Fruit fly (Drosophila melanogaster) whole organism, embryonic: Measurements from ENCODE around the gene CG42486.

Source experiments
- Aef1 ChIP-seq: fragments of 200-800 bp; sonication (Bioruptor generic); IDR thresholded peaks from 3 replicates; pipeline ENCODE4 v1.3.6; 2022; ENCODE audit warnings: missing biosample characterization, missing genetic modification characterization
- Atf3 ChIP-seq: fragments of 200-800 bp; sonication (Bioruptor generic); optimal IDR thresholded peaks from 3 replicates; lab custom pipeline; 2016; ENCODE audit warnings: missing biosample characterization, missing genetic modification characterization
- Awh ChIP-seq: fragments of 200-800 bp; sonication (Bioruptor generic); IDR thresholded peaks from 2 replicates; pipeline ENCODE4, ENCODE4 v1.3.6; 2022; ENCODE audit warnings: missing biosample characterization, missing genetic modification characterization
- CG10543 ChIP-seq: fragments of 200-800 bp; sonication (Bioruptor generic); optimal IDR thresholded peaks from 3 replicates; lab custom pipeline; 2017; ENCODE audit warnings: missing biosample characterization, mild to moderate bottlenecking, missing genetic modification characterization, moderate library complexity
- CG10979 ChIP-seq: fragments of 200-800 bp; sonication (Bioruptor generic); optimal IDR thresholded peaks from 2 replicates; lab custom pipeline; 2018; ENCODE audit warnings: missing biosample characterization, mild to moderate bottlenecking, missing genetic modification characterization, moderate library complexity
- CG11398 ChIP-seq: fragments of 200-800 bp; sonication (Bioruptor generic); optimal IDR thresholded peaks from 2 replicates; lab custom pipeline; 2016; ENCODE audit warnings: missing biosample characterization, missing genetic modification characterization
- CG11504 ChIP-seq: fragments of 200-800 bp; sonication (Bioruptor generic); optimal IDR thresholded peaks from 3 replicates; lab custom pipeline; 2019; ENCODE audit warnings: missing biosample characterization, mild to moderate bottlenecking, missing genetic modification characterization, moderate library complexity
- CG13123 ChIP-seq: fragments of 200-800 bp; sonication (Bioruptor generic); optimal IDR thresholded peaks from 2 replicates; lab custom pipeline; 2016; ENCODE audit warnings: missing biosample characterization, missing genetic modification characterization
- CG13775 ChIP-seq: fragments of 200-800 bp; sonication (Bioruptor generic); optimal IDR thresholded peaks from 3 replicates; lab custom pipeline; 2017; ENCODE audit warnings: missing biosample characterization, mild to moderate bottlenecking, missing genetic modification characterization
- CG14050 ChIP-seq: fragments of 200-800 bp; sonication (Bioruptor generic); IDR thresholded peaks from 3 replicates; pipeline ENCODE4 v1.3.6; 2022; ENCODE audit warnings: missing biosample characterization, missing genetic modification characterization
- CG14667 ChIP-seq: fragments of 200-800 bp; sonication (Bioruptor generic); IDR thresholded peaks from 2 replicates; pipeline ENCODE4 v1.3.6; 2022; ENCODE audit warnings: missing biosample characterization, missing genetic modification characterization
- CG14710 ChIP-seq: fragments of 200-800 bp; sonication (Bioruptor generic); optimal IDR thresholded peaks from 3 replicates; lab custom pipeline; 2019; ENCODE audit warnings: missing biosample characterization, mild to moderate bottlenecking, missing genetic modification characterization, moderate library complexity
- CG17186 ChIP-seq: fragments of 200-800 bp; sonication (Bioruptor generic); optimal IDR thresholded peaks from 3 replicates; lab custom pipeline; 2017; ENCODE audit warnings: missing biosample characterization, missing genetic modification reagents, missing genetic modification characterization
- CG17328 ChIP-seq: fragments of 200-800 bp; sonication (Bioruptor generic); IDR thresholded peaks from 2 replicates; pipeline ENCODE4 v1.3.6; 2022; ENCODE audit warnings: missing biosample characterization, missing genetic modification characterization
- CG18764 ChIP-seq: fragments of 200-800 bp; sonication (Bioruptor generic); optimal IDR thresholded peaks from 3 replicates; lab custom pipeline; 2016; ENCODE audit warnings: missing biosample characterization, missing genetic modification characterization
- CG2202 ChIP-seq: fragments of 200-800 bp; sonication (Bioruptor generic); optimal IDR thresholded peaks from 2 replicates; lab custom pipeline; 2018; ENCODE audit warnings: missing biosample characterization, mild to moderate bottlenecking, missing genetic modification characterization
- CG3163 ChIP-seq: fragments of 200-800 bp; sonication (Bioruptor generic); optimal IDR thresholded peaks from 3 replicates; lab custom pipeline; 2016; ENCODE audit warnings: missing biosample characterization, missing genetic modification characterization
- CG4282 ChIP-seq: fragments of 200-800 bp; sonication (Bioruptor generic); optimal IDR thresholded peaks from 2 replicates; lab custom pipeline; 2016; ENCODE audit warnings: missing biosample characterization, missing genetic modification characterization
- CG6683 ChIP-seq: fragments of 200-800 bp; sonication (Bioruptor generic); optimal IDR thresholded peaks from 2 replicates; lab custom pipeline; 2017; ENCODE audit warnings: missing biosample characterization, mild to moderate bottlenecking, missing genetic modification characterization, missing genetic modification reagents
- CG7987 ChIP-seq: fragments of 200-800 bp; sonication (Bioruptor generic); optimal IDR thresholded peaks from 2 replicates; lab custom pipeline; 2018; ENCODE audit warnings: missing biosample characterization, mild to moderate bottlenecking, missing genetic modification characterization, moderate library complexity
- CG8359 ChIP-seq: fragments of 200-800 bp; sonication (Bioruptor generic); optimal IDR thresholded peaks from 2 replicates; lab custom pipeline; 2017; ENCODE audit warnings: missing biosample characterization, mild to moderate bottlenecking, missing genetic modification characterization, borderline replicate concordance
- CG8924 ChIP-seq: fragments of 200-800 bp; optimal IDR thresholded peaks from 3 replicates; lab custom pipeline; 2019; ENCODE audit warnings: missing biosample characterization, mild to moderate bottlenecking, missing genetic modification characterization, moderate library complexity
- CrebB ChIP-seq: fragments of 200-800 bp; sonication (Bioruptor generic); optimal IDR thresholded peaks from 3 replicates; lab custom pipeline; 2018; ENCODE audit warnings: missing biosample characterization, mild to moderate bottlenecking, missing genetic modification characterization
- Dll ChIP-seq: fragments of 200-800 bp; sonication (Bioruptor generic); IDR thresholded peaks from 4 replicates; pipeline ENCODE4 v1.3.6; 2022; ENCODE audit warnings: missing biosample characterization, missing genetic modification characterization; ENCODE audit not compliant: partially characterized antibody
- Dp ChIP-seq: fragments of 200-800 bp; sonication (Bioruptor generic); optimal IDR thresholded peaks from 2 replicates; lab custom pipeline; 2018; ENCODE audit warnings: missing biosample characterization, mild to moderate bottlenecking, missing genetic modification characterization, moderate library complexity
- Ets97D ChIP-seq: fragments of 200-800 bp; sonication (Bioruptor generic); optimal IDR thresholded peaks from 3 replicates; lab custom pipeline; 2016; ENCODE audit warnings: missing biosample characterization, missing genetic modification characterization
- H15 ChIP-seq: fragments of 200-800 bp; sonication (Bioruptor generic); IDR thresholded peaks from 3 replicates; pipeline ENCODE4 v1.3.6; 2022; ENCODE audit warnings: missing biosample characterization, missing genetic modification characterization
- HLH4C ChIP-seq: fragments of 200-800 bp; sonication (Bioruptor generic); IDR thresholded peaks from 3 replicates; pipeline ENCODE4 v1.3.6; 2022; ENCODE audit warnings: missing biosample characterization, missing genetic modification characterization; ENCODE audit not compliant: partially characterized antibody
- HmgD ChIP-seq: fragments of 200-800 bp; sonication (Bioruptor generic); optimal IDR thresholded peaks from 3 replicates; lab custom pipeline; 2016; ENCODE audit warnings: missing biosample characterization, missing genetic modification characterization
- Lhr ChIP-seq: fragments of 200-800 bp; sonication (Bioruptor generic); optimal IDR thresholded peaks from 3 replicates; lab custom pipeline; 2017; ENCODE audit warnings: mild to moderate bottlenecking, missing biosample characterization, missing genetic modification reagents, missing genetic modification characterization
- MTF-1 ChIP-seq: fragments of 200-800 bp; sonication (Bioruptor generic); optimal IDR thresholded peaks from 2 replicates; lab custom pipeline; 2018; ENCODE audit warnings: missing biosample characterization, mild to moderate bottlenecking, missing genetic modification characterization, borderline replicate concordance
- NC2β ChIP-seq: fragments of 200-800 bp; sonication (Bioruptor generic); optimal IDR thresholded peaks from 2 replicates; lab custom pipeline; 2016; ENCODE audit warnings: missing biosample characterization, missing genetic modification characterization
- Oli ChIP-seq: fragments of 200-800 bp; sonication (Bioruptor generic); optimal IDR thresholded peaks from 2 replicates; lab custom pipeline; 2018; ENCODE audit warnings: missing biosample characterization, mild to moderate bottlenecking, missing genetic modification characterization, moderate library complexity
- Optix ChIP-seq: fragments of 200-800 bp; sonication (Bioruptor generic); IDR thresholded peaks from 3 replicates; pipeline ENCODE4 v1.3.6; 2022; ENCODE audit warnings: missing biosample characterization, missing genetic modification characterization
- Rx ChIP-seq: fragments of 200-800 bp; sonication (Bioruptor generic); IDR thresholded peaks from 2 replicates; pipeline ENCODE4 v1.3.6; 2022; ENCODE audit warnings: missing biosample characterization, missing genetic modification characterization
- amos ChIP-seq: fragments of 200-800 bp; sonication (Bioruptor generic); IDR thresholded peaks from 2 replicates; pipeline ENCODE4 v1.3.6; 2022; ENCODE audit warnings: missing biosample characterization, missing genetic modification characterization; ENCODE audit not compliant: partially characterized antibody
- br ChIP-seq: fragments of >200 bp; optimal IDR thresholded peaks from 2 replicates; lab custom pipeline; 2017
- bsh ChIP-seq, 2 experiments: fragments of 200-800 bp; sonication (Bioruptor generic); optimal IDR thresholded peaks; 2 replicates each; lab custom pipeline; 2017 to 2018; ENCODE audit warnings: mild to moderate bottlenecking in 2 of 2, missing biosample characterization in 2 of 2, missing genetic modification characterization in 2 of 2, moderate library complexity in 1 of 2
- cas ChIP-seq: fragments of 200-800 bp; sonication (Bioruptor generic); IDR thresholded peaks from 2 replicates; pipeline ENCODE4 v1.3.6; 2022; ENCODE audit warnings: missing biosample characterization, missing genetic modification characterization
- disco-r ChIP-seq: fragments of 200-800 bp; sonication (Bioruptor generic); optimal IDR thresholded peaks from 2 replicates; lab custom pipeline; 2016; ENCODE audit warnings: missing biosample characterization, missing genetic modification characterization
- dysf ChIP-seq: fragments of 200-800 bp; sonication (Bioruptor generic); IDR thresholded peaks from 3 replicates; pipeline ENCODE4 v1.3.6; 2022; ENCODE audit warnings: missing biosample characterization, missing genetic modification characterization
- fd3F ChIP-seq: fragments of 200-800 bp; sonication (Bioruptor generic); optimal IDR thresholded peaks from 2 replicates; lab custom pipeline; 2018; ENCODE audit warnings: missing biosample characterization, mild to moderate bottlenecking, missing genetic modification characterization, moderate library complexity
- ftz-f1 ChIP-seq: fragments of 200-800 bp; sonication (Bioruptor generic); optimal IDR thresholded peaks from 2 replicates; lab custom pipeline; 2016; ENCODE audit warnings: missing biosample characterization, missing genetic modification characterization
- hbn ChIP-seq: fragments of 200-800 bp; sonication (Bioruptor generic); IDR thresholded peaks from 2 replicates; pipeline ENCODE4 v1.3.6; 2022; ENCODE audit warnings: missing biosample characterization, missing genetic modification characterization; ENCODE audit not compliant: partially characterized antibody
- mam ChIP-seq: fragments of 200-800 bp; sonication (Bioruptor generic); optimal IDR thresholded peaks from 3 replicates; lab custom pipeline; 2016; ENCODE audit warnings: missing biosample characterization, missing genetic modification characterization
- mirr ChIP-seq: fragments of 200-800 bp; sonication (Bioruptor generic); optimal IDR thresholded peaks from 3 replicates; lab custom pipeline; 2018; ENCODE audit warnings: missing biosample characterization, mild to moderate bottlenecking, missing genetic modification characterization
- otp ChIP-seq: fragments of 200-800 bp; sonication (Bioruptor generic); IDR thresholded peaks from 3 replicates; pipeline ENCODE4, ENCODE4 v1.3.6; 2022; ENCODE audit warnings: missing biosample characterization, missing genetic modification characterization
- pb ChIP-seq: fragments of 200-800 bp; sonication (Bioruptor generic); optimal IDR thresholded peaks from 3 replicates; lab custom pipeline; 2016; ENCODE audit warnings: missing biosample characterization, missing genetic modification characterization
- ranshi ChIP-seq: fragments of 200-800 bp; sonication (Bioruptor generic); IDR thresholded peaks from 2 replicates; pipeline ENCODE4 v1.3.6; 2022; ENCODE audit warnings: missing biosample characterization, missing genetic modification characterization
- sob ChIP-seq: fragments of 200-800 bp; sonication (Bioruptor generic); IDR thresholded peaks from 2 replicates; pipeline ENCODE4 v1.3.6; 2022; ENCODE audit warnings: missing biosample characterization, missing genetic modification characterization
- stwl ChIP-seq: fragments of 200-800 bp; sonication (Bioruptor generic); optimal IDR thresholded peaks from 3 replicates; lab custom pipeline; 2018; ENCODE audit warnings: missing biosample characterization, mild to moderate bottlenecking, missing genetic modification characterization, moderate library complexity

CG42486 gene

DNA sequence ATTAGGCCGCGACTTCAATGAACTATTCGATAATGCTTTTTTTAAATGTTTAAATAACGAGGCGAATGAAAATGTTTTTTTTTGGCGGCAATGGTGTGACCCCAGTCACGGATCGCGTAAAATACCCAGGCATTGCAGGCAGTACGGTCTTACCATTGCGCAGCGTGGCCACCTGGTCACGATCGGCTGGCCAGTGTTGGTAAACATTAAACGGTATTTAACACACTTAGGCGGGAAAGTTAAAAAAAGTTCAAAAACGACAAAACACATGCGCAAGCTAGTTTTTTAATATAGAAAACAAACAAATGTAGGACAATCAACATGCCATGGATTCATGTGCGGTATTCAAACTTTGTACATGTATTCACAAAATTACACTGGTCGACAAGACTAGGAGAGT, 13.7 kb upstream of the CG42486 start, which contains the start of gene esc (continued):
- no peak for TF ChIP-seq CG14050 (GFP tag; lab: Robert Waterston, UW)
- peak; percentile 98 for TF ChIP-seq Dp
- no peak for TF ChIP-seq CG8359
- TF ChIP-seq CG4282 (GFP tag; lab: Kevin White, UChicago) = peak; percentile 61
- TF ChIP-seq CG13123 = no peak
- no peak for TF ChIP-seq Atf3 (GFP tag; lab: Kevin White, UChicago)
- peak; percentile 89 for TF ChIP-seq Ets97D
- no peak for TF ChIP-seq Awh (GFP tag; lab: Robert Waterston, UW)
- no peak for TF ChIP-seq H15 (GFP tag; lab: Robert Waterston, UW)
- no peak for TF ChIP-seq CG10979
- TF ChIP-seq mam = peak; percentile 45
- peak; percentile 50 for TF ChIP-seq amos
- no peak for TF ChIP-seq disco-r (GFP tag; lab: Kevin White, UChicago)
- no peak for TF ChIP-seq CG2202 (tag; lab: Kevin White, UChicago)
- peak; percentile 79 for TF ChIP-seq CG17186 (GFP tag; lab: Kevin White, UChicago)
- TF ChIP-seq CrebB (tag; lab: Kevin White, UChicago) = no peak
- TF ChIP-seq CG3163 = peak; percentile 13
- TF ChIP-seq cas (GFP tag; lab: Robert Waterston, UW) = no peak
- TF ChIP-seq CG11398 (GFP tag; lab: Kevin White, UChicago) = no peak
- no peak for TF ChIP-seq MTF-1 (GFP tag; lab: Kevin White, UChicago)
- TF ChIP-seq ftz-f1 (GFP tag; lab: Kevin White, UChicago) = peak; percentile 25
- no peak for TF ChIP-seq CG6683 (GFP tag; lab: Kevin White, UChicago)
- peak; percentile 61; the same call in 1 of the 2 replicates for TF ChIP-seq sob
- no peak for TF ChIP-seq CG11504 (tag; lab: Kevin White, UChicago)
- no peak for TF ChIP-seq Aef1 (GFP tag; lab: Robert Waterston, UW)
- TF ChIP-seq HLH4C = no peak
- TF ChIP-seq pb (GFP tag; lab: Kevin White, UChicago) = peak; percentile 5
- no peak for TF ChIP-seq CG7987
- no peak for TF ChIP-seq bsh (GFP tag; optimal IDR thresholded peaks at IDR 0.05; lab: Kevin White, UChicago)
- peak; percentile 47 for TF ChIP-seq NC2β (GFP tag; lab: Kevin White, UChicago)
- TF ChIP-seq HmgD (GFP tag; lab: Kevin White, UChicago) = peak; percentile 65
- TF ChIP-seq CG8924 = no peak
- TF ChIP-seq br (lab: Kevin White, UChicago) = no peak
- TF ChIP-seq CG17328 (GFP tag; lab: Robert Waterston, UW) = no peak
- TF ChIP-seq Rx (GFP tag; lab: Robert Waterston, UW) = no peak
- no peak for TF ChIP-seq CG13775 (GFP tag; lab: Kevin White, UChicago)
- TF ChIP-seq fd3F (GFP tag; lab: Kevin White, UChicago) = no peak
- no peak for TF ChIP-seq CG10543
- no peak for TF ChIP-seq CG14667
- TF ChIP-seq stwl = peak; percentile 98
- peak; percentile 16; the same call in 1 of the 4 replicates for TF ChIP-seq Dll
- TF ChIP-seq dysf (GFP tag; lab: Robert Waterston, UW) = no peak; the same call in 2 of the 3 replicates
- no peak for TF ChIP-seq Oli (tag; lab: Kevin White, UChicago)
- TF ChIP-seq mirr (GFP tag; lab: Kevin White, UChicago) = no peak
- TF ChIP-seq ranshi (GFP tag; lab: Robert Waterston, UW) = no peak
- TF ChIP-seq CG18764 (GFP tag; lab: Kevin White, UChicago) = peak; percentile 2
- no peak for TF ChIP-seq hbn (GFP tag; lab: Robert Waterston, UW)
- TF ChIP-seq otp = no peak
- TF ChIP-seq Lhr = peak; percentile 88
- peak; percentile 71 for TF ChIP-seq CG14710 (tag; lab: Kevin White, UChicago)
- TF ChIP-seq Optix (GFP tag; lab: Robert Waterston, UW) = no peak
